Fruit fly (Drosophila melanogaster): ENCODE data around the gene CG17751.

- TF ChIP-seq CG8478 (optimal IDR thresholded peaks at IDR 0.05) (no peak), CTCF (optimal IDR thresholded peaks at IDR 0.05) (no peak)
These were observed 35.9 kb upstream of the CG17751 start for dm6 chr3R:19571195-19571594.
